Fruit fly (Drosophila melanogaster): ENCODE data around the gene robo2.
A peak's percentile ranks its signal among the peaks of the same experiment; 100 is the strongest.

The robo2 gene

DNA sequence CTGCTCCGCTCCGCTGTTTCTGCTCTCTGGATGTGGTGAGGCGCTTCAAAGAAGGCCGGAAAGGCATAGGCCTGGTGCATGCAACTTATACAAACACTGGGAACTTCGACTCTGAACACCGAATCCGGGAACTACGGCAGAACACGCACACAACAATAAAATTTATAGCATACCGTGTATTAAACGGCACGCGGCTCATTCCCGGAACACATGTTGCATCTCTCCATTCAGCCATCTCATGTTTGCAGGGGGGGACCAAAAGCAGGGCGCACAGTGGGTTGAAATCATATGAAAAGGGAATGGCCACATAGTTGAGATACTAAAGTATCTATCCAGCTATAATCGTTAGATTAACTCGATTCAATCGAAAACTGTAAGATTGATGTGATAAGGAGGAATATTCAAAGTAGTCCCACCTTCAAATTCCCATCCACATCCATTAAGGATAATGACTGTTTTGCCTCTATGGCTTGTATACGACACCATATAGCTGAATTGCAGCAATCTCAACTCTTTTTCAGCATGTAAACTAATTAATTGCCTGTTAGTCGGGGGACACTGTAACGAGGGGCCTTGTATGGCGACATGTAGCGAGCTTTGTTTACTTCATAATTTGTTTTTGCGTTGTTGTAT lies 19.7 kb upstream of the robo2 start (continued):
- TF ChIP-seq unpg (GFP tag; optimal IDR thresholded peaks at IDR 0.05), result peak; percentile 73
- TF ChIP-seq tx (GFP tag; optimal IDR thresholded peaks at IDR 0.05), result no peak
- peak; percentile 72 for TF ChIP-seq CG12391 (tag; optimal IDR thresholded peaks at IDR 0.05)
- peak; percentile 48 for TF ChIP-seq HLH54F (GFP tag; optimal IDR thresholded peaks at IDR 0.05)
- TF ChIP-seq CG12942 (GFP tag; optimal IDR thresholded peaks at IDR 0.05), result peak; percentile 55
- peak; percentile 61 for TF ChIP-seq tio (GFP tag; optimal IDR thresholded peaks at IDR 0.05)
- peak; percentile 31 for TF ChIP-seq CG12769 (tag; optimal IDR thresholded peaks at IDR 0.05)
- peak; percentile 64 for TF ChIP-seq pb (GFP tag; optimal IDR thresholded peaks at IDR 0.05)
- no peak for TF ChIP-seq hb (GFP tag; IDR thresholded peaks at IDR 0.05; ENCODE audit: partially characterized antibody)
- TF ChIP-seq CG11093 (GFP tag; IDR thresholded peaks at IDR 0.05), result 0 out of 3 replicates have a peak, but pooled peaks have one; percentile 35
- 0 out of 2 replicates have a peak, but pooled peaks have one; percentile 11 for TF ChIP-seq E2f1 (GFP tag; IDR thresholded peaks at IDR 0.05)
- peak; percentile 71 for TF ChIP-seq CG14710 (tag; optimal IDR thresholded peaks at IDR 0.05)
- TF ChIP-seq CG18764 (GFP tag; optimal IDR thresholded peaks at IDR 0.05), result peak; percentile 59
- peak; percentile 64 for TF ChIP-seq CG30431 (GFP tag; optimal IDR thresholded peaks at IDR 0.05)
- TF ChIP-seq Sry-δ (GFP tag; optimal IDR thresholded peaks at IDR 0.05), result peak; percentile 28
- peak; percentile 71 for TF ChIP-seq CG13424 (tag; optimal IDR thresholded peaks at IDR 0.05)
- peak; percentile 47 for TF ChIP-seq pnt (GFP tag; optimal IDR thresholded peaks at IDR 0.05)
- TF ChIP-seq BtbVII (GFP tag; optimal IDR thresholded peaks at IDR 0.05), result peak; percentile 49
- peak; percentile 67 for TF ChIP-seq vvl (GFP tag; IDR thresholded peaks at IDR 0.05)
- peak; percentile 75 for TF ChIP-seq pum (GFP tag; optimal IDR thresholded peaks at IDR 0.05)
- peak; percentile 17 for TF ChIP-seq CG13123 (GFP tag; optimal IDR thresholded peaks at IDR 0.05)
- peak; percentile 51; the same call in 1 of the 3 replicates for TF ChIP-seq CG11695 (GFP tag; IDR thresholded peaks at IDR 0.05)
- TF ChIP-seq Xrp1 (GFP tag; IDR thresholded peaks at IDR 0.05), result peak; percentile 69
- TF ChIP-seq sima (GFP tag; optimal IDR thresholded peaks at IDR 0.05), result no peak
- TF ChIP-seq az2 (GFP tag; optimal IDR thresholded peaks at IDR 0.05), result peak; percentile 66
- peak; percentile 88 for TF ChIP-seq nmo (GFP tag; optimal IDR thresholded peaks at IDR 0.05)
- TF ChIP-seq sens (GFP tag), result peak; percentile 96
- peak; percentile 56 for TF ChIP-seq cato (GFP tag; optimal IDR thresholded peaks at IDR 0.05; ENCODE audit: borderline replicate concordance)
- no peak for TF ChIP-seq Dref (GFP tag; IDR thresholded peaks at IDR 0.05)
- TF ChIP-seq lola (GFP tag; optimal IDR thresholded peaks at IDR 0.05), result peak in 1 of 3 experiments; percentile 77
- TF ChIP-seq crp (GFP tag; optimal IDR thresholded peaks at IDR 0.05), result no peak
- peak; percentile 4 for TF ChIP-seq Nf-YC (tag; optimal IDR thresholded peaks at IDR 0.05)
- TF ChIP-seq slbo (GFP tag; IDR thresholded peaks at IDR 0.05), result peak; percentile 25; the same call in 1 of the 2 replicates
- TF ChIP-seq Lhr (GFP tag; optimal IDR thresholded peaks at IDR 0.05), result peak; percentile 54
- TF ChIP-seq Hsf (GFP tag; optimal IDR thresholded peaks at IDR 0.05), result peak; percentile 67
- no peak for TF ChIP-seq grn (GFP tag; optimal IDR thresholded peaks at IDR 0.05)
- TF ChIP-seq CG3281 (GFP tag; optimal IDR thresholded peaks at IDR 0.05), result peak; percentile 33
- TF ChIP-seq peb (GFP tag; IDR thresholded peaks at IDR 0.05), result 0 out of 2 replicates have a peak, but pooled peaks have one; percentile 10
- TF ChIP-seq CG4730 (GFP tag; IDR thresholded peaks at IDR 0.05), result peak; percentile 24; the same call in 1 of the 2 replicates
- peak; percentile 37; the same call in 1 of the 2 replicates for TF ChIP-seq ssp (GFP tag; IDR thresholded peaks at IDR 0.05)
- no peak for TF ChIP-seq kni (GFP tag; optimal IDR thresholded peaks at IDR 0.05)
- 0 out of 4 replicates have a peak, but pooled peaks have one; percentile 22 for TF ChIP-seq chinmo (GFP tag; IDR thresholded peaks at IDR 0.05; ENCODE audit: partially characterized antibody)
- TF ChIP-seq CG6854 (GFP tag; optimal IDR thresholded peaks at IDR 0.05), result no peak
- 0 out of 2 replicates have a peak, but pooled peaks have one; percentile 29 for TF ChIP-seq dan (GFP tag; IDR thresholded peaks at IDR 0.05)
- TF ChIP-seq CG6272 (GFP tag; IDR thresholded peaks at IDR 0.05), result no peak
- TF ChIP-seq Sox102F (GFP tag; optimal IDR thresholded peaks at IDR 0.05), result peak; percentile 83
- no peak for TF ChIP-seq pros (GFP tag; optimal IDR thresholded peaks at IDR 0.05)
- TF ChIP-seq CG14014 (GFP tag; IDR thresholded peaks at IDR 0.05), result no peak
- TF ChIP-seq CG6654 (GFP tag; optimal IDR thresholded peaks at IDR 0.05), result peak; percentile 58
